Worm (Caenorhabditis elegans) whole organism, L1 larva: ENCODE results near the gene C28G1.2.

Experiments used
- ama-1 ChIP-seq: fragments of 150-350 bp; optimal IDR thresholded peaks from 2 replicates; lab custom pipeline; 2014
- ceh-8 ChIP-seq: fragments of 200-800 bp; sonication (Bioruptor generic); optimal IDR thresholded peaks from 2 replicates; lab custom pipeline; 2018; ENCODE audit warnings: mild to moderate bottlenecking, missing genetic modification characterization, moderate library complexity, missing compliant biosample characterization
- egl-27 ChIP-seq, 2 experiments: fragments of 150-350 bp in 1 of 2; sonication (generic microtip); optimal IDR thresholded peaks; 3 replicates each; lab custom pipeline; 2017 to 2018; ENCODE audit warnings: missing biosample characterization in 2 of 2, missing genetic modification characterization in 2 of 2, missing genetic modification reagents in 2 of 2
- lin-13 ChIP-seq: fragments of 150-350 bp; optimal IDR thresholded peaks from 2 replicates; lab custom pipeline; 2014; ENCODE audit warnings: missing biosample characterization, missing genetic modification reagents, missing genetic modification characterization
- lir-3 ChIP-seq: sonication (generic microtip); optimal IDR thresholded peaks from 2 replicates; lab custom pipeline; 2016; ENCODE audit warnings: mild to moderate bottlenecking, missing genetic modification characterization, moderate library complexity, missing compliant biosample characterization; ENCODE audit not compliant: poor library complexity
- nhr-12 ChIP-seq: sonication (generic microtip); optimal IDR thresholded peaks from 2 replicates; lab custom pipeline; 2017; ENCODE audit warnings: missing biosample characterization, missing genetic modification characterization
- zag-1 ChIP-seq: fragments of 150-350 bp; optimal IDR thresholded peaks from 2 replicates; lab custom pipeline; 2014; ENCODE audit warnings: missing biosample characterization, missing genetic modification characterization

- TF ChIP-seq zag-1 = no peak
- no peak for TF ChIP-seq nhr-12 (tag; lab: Kevin White, UChicago)
- TF ChIP-seq lir-3 (tag; lab: Kevin White, UChicago) = no peak
- peak; percentile 21 for TF ChIP-seq ama-1 (lab: Kevin White, UChicago)
- peak in 1 of 2 experiments; percentile 57 for TF ChIP-seq egl-27 (tag; optimal IDR thresholded peaks at IDR 0.05; lab: Kevin White, UChicago)
- TF ChIP-seq ceh-8 = peak; percentile 13
- peak; percentile 63 for TF ChIP-seq lin-13 (GFP tag; lab: Kevin White, UChicago)
Observed at ce11 chrX:8810908-8811307, 24.9 kb upstream of the C28G1.2 start, which contains the start of gene R04E5.9.
